Worm (Caenorhabditis elegans) whole organism, late embryonic: ENCODE results near the gene F46F5.7.
A peak's percentile ranks its signal among the peaks of the same experiment; 100 is the strongest.
"Not testable (repeated sequence)": the region's sequence is repeated elsewhere in the genome, so short reads cannot be mapped to it uniquely, and the experiment has no call there.

Experiments
- C38D4.7 ChIP-seq: fragments of 200-800 bp; sonication (Bioruptor generic); optimal IDR thresholded peaks from 2 replicates; lab custom pipeline; 2018; ENCODE audit warnings: mild to moderate bottlenecking, missing genetic modification characterization, moderate library complexity, missing compliant biosample characterization
- F13H6.1 ChIP-seq: sonication (generic microtip); optimal IDR thresholded peaks from 2 replicates; lab custom pipeline; 2016; ENCODE audit warnings: missing genetic modification characterization, missing compliant biosample characterization
- K09A11.1 ChIP-seq: sonication (generic microtip); optimal IDR thresholded peaks from 2 replicates; lab custom pipeline; 2017; ENCODE audit warnings: antibody characterized with exemption, mild to moderate bottlenecking, missing genetic modification characterization, missing compliant biosample characterization; ENCODE audit not compliant: insufficient read depth
- T23F11.4 ChIP-seq: fragments of 200-800 bp; sonication (Bioruptor generic); optimal IDR thresholded peaks from 2 replicates; lab custom pipeline; 2018; ENCODE audit warnings: mild to moderate bottlenecking, missing genetic modification characterization, missing compliant biosample characterization
- Y22D7AL.16 ChIP-seq: sonication (generic microtip); optimal IDR thresholded peaks from 2 replicates; lab custom pipeline; 2016; ENCODE audit warnings: missing genetic modification characterization, missing compliant biosample characterization
- ama-1 ChIP-seq: fragments of 150-350 bp; optimal IDR thresholded peaks from 2 replicates; lab custom pipeline; 2014
- ceh-18 ChIP-seq: sonication (generic microtip); optimal IDR thresholded peaks from 2 replicates; lab custom pipeline; 2016; ENCODE audit warnings: missing genetic modification characterization, missing compliant biosample characterization
- ceh-19 ChIP-seq: fragments of 200-800 bp; sonication (Bioruptor generic); optimal IDR thresholded peaks from 2 replicates; lab custom pipeline; 2018; ENCODE audit warnings: mild to moderate bottlenecking, missing genetic modification characterization, missing compliant biosample characterization
- ceh-30 ChIP-seq: fragments of 150-350 bp; optimal IDR thresholded peaks from 2 replicates; lab custom pipeline; 2014; ENCODE audit warnings: missing biosample characterization, missing genetic modification characterization
- ceh-34 ChIP-seq: sonication (generic microtip); optimal IDR thresholded peaks from 2 replicates; lab custom pipeline; 2016; ENCODE audit warnings: mild to moderate bottlenecking, missing genetic modification characterization, missing compliant biosample characterization
- ceh-48 ChIP-seq: sonication (generic microtip); optimal IDR thresholded peaks from 2 replicates; lab custom pipeline; 2016; ENCODE audit warnings: missing genetic modification characterization, inconsistent platforms, missing compliant biosample characterization
- che-1 ChIP-seq: sonication (generic microtip); optimal IDR thresholded peaks from 2 replicates; lab custom pipeline; 2016; ENCODE audit warnings: mild to moderate bottlenecking, missing genetic modification characterization, missing compliant biosample characterization
- dmd-4 ChIP-seq: sonication (generic microtip); optimal IDR thresholded peaks from 2 replicates; lab custom pipeline; 2016; ENCODE audit warnings: borderline replicate concordance, missing genetic modification characterization, missing compliant biosample characterization
- gmeb-2 ChIP-seq: sonication (generic microtip); optimal IDR thresholded peaks from 2 replicates; lab custom pipeline; 2016; ENCODE audit warnings: missing genetic modification characterization, inconsistent platforms, missing compliant biosample characterization
- hlh-30 ChIP-seq: sonication (generic microtip); optimal IDR thresholded peaks from 2 replicates; lab custom pipeline; 2017; ENCODE audit warnings: antibody characterized with exemption, missing genetic modification characterization, missing compliant biosample characterization; ENCODE audit not compliant: insufficient read depth
- hlh-6 ChIP-seq: sonication (generic microtip); optimal IDR thresholded peaks from 2 replicates; lab custom pipeline; 2016; ENCODE audit warnings: missing genotype, missing genetic modification characterization, missing compliant biosample characterization
- hlh-8 ChIP-seq: sonication (generic microtip); optimal IDR thresholded peaks from 2 replicates; lab custom pipeline; 2016; ENCODE audit warnings: missing genotype, missing genetic modification characterization, missing compliant biosample characterization
- lim-6 ChIP-seq: sonication (generic microtip); optimal IDR thresholded peaks from 2 replicates; lab custom pipeline; 2016; ENCODE audit warnings: missing genetic modification characterization, missing compliant biosample characterization
- nfya-1 ChIP-seq: sonication (generic microtip); optimal IDR thresholded peaks from 2 replicates; lab custom pipeline; 2017; ENCODE audit warnings: missing genetic modification characterization, mild to moderate bottlenecking, missing compliant biosample characterization, antibody characterized with exemption, moderate library complexity
- nhr-232 ChIP-seq: sonication (generic microtip); optimal IDR thresholded peaks from 2 replicates; lab custom pipeline; 2016; ENCODE audit warnings: missing genetic modification characterization, missing compliant biosample characterization
- pat-9 ChIP-seq: fragments of 200-800 bp; sonication (Bioruptor generic); optimal IDR thresholded peaks from 2 replicates; lab custom pipeline; 2018; ENCODE audit warnings: mild to moderate bottlenecking, missing genetic modification characterization, moderate library complexity, missing compliant biosample characterization
- pqm-1 ChIP-seq: sonication (generic microtip); optimal IDR thresholded peaks from 2 replicates; lab custom pipeline; 2016; ENCODE audit warnings: missing genetic modification characterization, missing compliant biosample characterization
- pros-1 ChIP-seq: fragments of 150-350 bp; optimal IDR thresholded peaks from 2 replicates; lab custom pipeline; 2014; ENCODE audit warnings: missing biosample characterization, missing genetic modification reagents, missing genetic modification characterization
- ref-2 ChIP-seq: sonication (generic microtip); optimal IDR thresholded peaks from 2 replicates; lab custom pipeline; 2016; ENCODE audit warnings: missing genetic modification characterization, missing compliant biosample characterization
- rnt-1 ChIP-seq: sonication (generic microtip); optimal IDR thresholded peaks from 2 replicates; lab custom pipeline; 2016; ENCODE audit warnings: missing genetic modification characterization, missing compliant biosample characterization
- sdc-2 ChIP-seq: sonication (generic microtip); optimal IDR thresholded peaks from 2 replicates; lab custom pipeline; 2016; ENCODE audit warnings: missing genotype, missing genetic modification characterization, missing compliant biosample characterization
- tbx-2 ChIP-seq: sonication (generic microtip); optimal IDR thresholded peaks from 2 replicates; lab custom pipeline; 2016; ENCODE audit warnings: missing genetic modification characterization, missing compliant biosample characterization
- tbx-7 ChIP-seq: sonication (generic microtip); optimal IDR thresholded peaks from 2 replicates; lab custom pipeline; 2016; ENCODE audit warnings: missing genotype, missing genetic modification characterization, missing compliant biosample characterization
- unc-55 ChIP-seq: sonication (generic microtip); optimal IDR thresholded peaks from 2 replicates; lab custom pipeline; 2017; ENCODE audit warnings: missing biosample characterization, missing genetic modification reagents, missing genetic modification characterization
- unc-86 ChIP-seq: sonication (generic microtip); optimal IDR thresholded peaks from 2 replicates; lab custom pipeline; 2016; ENCODE audit warnings: missing genetic modification characterization, missing compliant biosample characterization
- ztf-16 ChIP-seq: sonication (generic microtip); optimal IDR thresholded peaks from 2 replicates; lab custom pipeline; 2017; ENCODE audit warnings: missing genetic modification characterization, missing compliant biosample characterization

The F46F5.7 gene

DNA sequence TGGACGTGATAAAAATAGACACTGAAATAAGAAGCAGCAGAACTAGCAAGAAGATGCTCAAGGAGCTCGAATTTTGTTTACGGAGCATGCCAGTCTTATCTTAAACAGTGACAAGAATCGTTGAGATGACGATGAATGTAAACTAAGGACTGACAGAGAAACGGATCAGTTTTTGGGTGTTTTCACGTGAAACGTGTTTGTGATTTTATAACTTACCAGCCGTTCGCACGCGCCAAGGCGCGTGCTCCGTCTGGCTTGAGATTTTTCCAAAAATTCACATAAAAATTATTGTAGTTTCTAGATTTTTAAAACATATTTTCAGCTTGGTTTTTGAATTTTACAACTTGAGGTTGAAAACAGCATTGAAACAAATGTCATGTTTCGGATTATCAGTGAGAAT lies 30.1 kb upstream of the F46F5.7 start, which contains the start of gene F28A10.5:
Gene F28A10.5 (minus strand): TSS at position 101 of the 400 bp plus-strand sequence.
- not testable (repeated sequence) for TF ChIP-seq ceh-48, nhr-232, unc-86 (tag; lab: Kevin White, UChicago)

DNA sequence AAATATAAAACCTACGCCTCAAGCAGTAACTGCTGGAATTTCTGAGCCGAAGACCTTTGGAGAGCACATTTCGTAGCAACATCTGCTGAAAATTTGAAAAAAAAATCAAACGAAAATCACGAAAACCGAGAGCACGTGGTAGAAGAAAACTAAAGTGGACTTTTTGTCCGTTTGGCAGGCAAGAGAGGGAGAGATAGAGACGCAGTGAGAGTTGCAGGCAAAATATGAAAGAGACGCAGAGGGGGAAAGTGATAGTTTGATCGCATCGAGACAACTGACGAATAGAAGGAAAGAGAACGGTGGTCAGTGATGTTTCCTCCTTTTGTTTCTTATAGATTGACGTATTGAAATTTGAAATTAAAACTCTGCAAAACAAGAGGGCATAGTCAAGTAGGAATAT lies 28.1 kb upstream of the F46F5.7 start, which contains the start of the genes acdh-9 and F28A10.13:
Gene acdh-9 (minus strand): TSS at position 85 of the 400 bp plus-strand sequence.
Gene F28A10.13 (plus strand): TSS at position 294 of the 400 bp plus-strand sequence.
- TF ChIP-seq nfya-1 (tag; lab: Kevin White, UChicago): peak; percentile 43
- peak; percentile 35 for TF ChIP-seq hlh-30 (tag; lab: Kevin White, UChicago)
- TF ChIP-seq ceh-18: peak; percentile 10
- TF ChIP-seq unc-55: peak; percentile 81
- no peak for TF ChIP-seq F13H6.1 (tag; lab: Kevin White, UChicago)

DNA sequence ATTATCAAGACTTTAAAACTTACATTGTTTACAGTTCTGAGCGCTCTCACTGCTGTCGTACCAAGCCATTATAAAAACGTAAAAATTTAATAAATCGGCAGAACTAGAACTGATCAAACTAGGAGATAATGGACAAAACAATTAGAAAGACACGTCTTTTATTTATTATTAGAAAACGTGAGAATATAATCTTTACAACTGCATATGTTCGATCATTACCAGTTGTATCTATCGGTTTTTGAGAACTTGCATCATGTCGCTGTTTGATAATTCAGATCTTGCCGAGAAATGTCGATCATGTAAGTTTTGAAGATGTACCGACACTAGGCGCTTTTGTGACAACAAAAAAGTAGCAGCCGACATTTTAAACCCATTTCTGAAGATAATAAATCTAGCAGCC lies 25.2 kb upstream of the F46F5.7 start, which contains the start of gene F28A10.7:
Gene F28A10.7 (minus strand): TSS at position 101 of the 400 bp plus-strand sequence.
- TF ChIP-seq Y22D7AL.16 (tag; lab: Kevin White, UChicago): no peak
- TF ChIP-seq nfya-1 (tag; lab: Kevin White, UChicago): no peak

DNA sequence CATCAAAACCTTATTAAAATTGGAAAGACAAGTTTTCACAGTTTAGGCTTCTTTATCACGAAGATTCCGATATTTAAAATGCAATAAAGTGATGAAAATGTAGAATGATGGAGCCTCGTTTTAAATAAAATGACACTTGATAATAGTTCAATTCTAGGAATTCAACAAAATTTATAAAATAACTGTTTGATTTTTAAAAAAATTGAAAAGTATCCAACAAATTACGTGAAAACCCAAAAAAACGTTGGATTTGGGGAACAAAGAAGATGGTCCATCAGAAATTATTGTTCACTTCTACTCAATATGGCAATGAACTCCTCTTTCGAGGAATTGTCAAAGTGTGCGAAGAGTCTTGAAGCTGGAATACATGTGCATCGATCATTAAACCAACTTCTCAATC lies 23.6 kb upstream of the F46F5.7 start, which contains the start of gene F28A10.4:
Gene F28A10.4 (plus strand): TSS at position 301 of the 400 bp plus-strand sequence.
- TF ChIP-seq tbx-7: no peak

DNA sequence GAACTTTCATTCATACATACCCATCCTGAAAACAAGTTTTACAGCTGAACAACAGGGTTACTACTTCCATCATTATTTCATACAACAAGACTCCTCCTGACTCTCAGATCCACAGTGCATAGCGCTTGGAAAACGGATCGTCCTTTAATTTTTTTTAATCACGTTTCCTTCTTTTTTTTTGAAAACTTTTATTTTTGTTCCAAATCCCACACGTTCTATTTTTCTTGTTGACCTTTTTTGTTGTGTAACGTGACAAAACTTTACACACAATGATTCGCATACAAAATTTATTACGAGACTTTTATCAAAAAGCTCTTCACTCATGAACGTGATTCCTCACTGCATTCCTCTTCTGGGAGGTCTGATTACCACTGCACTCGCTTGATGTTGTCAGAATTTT lies 19.7 kb upstream of the F46F5.7 start, which contains the start of gene clc-33:
Gene clc-33 (plus strand): TSS at position 301 of the 400 bp plus-strand sequence.
- TF ChIP-seq hlh-6 (tag; lab: Kevin White, UChicago) (no peak), hlh-8 (no peak)

- TF ChIP-seq che-1 (no peak), ceh-34 (tag; lab: Kevin White, UChicago) (no peak), rnt-1 (no peak), tbx-2 (tag; lab: Kevin White, UChicago) (no peak), hlh-8 (no peak), ztf-16 (tag; lab: Kevin White, UChicago) (no peak)
Measured at ce11 chrII:838414-838813, 18.0 kb upstream of the F46F5.7 start, which contains the start of gene F28A10.8. Gene F28A10.8, minus strand, starts transcription at chrII:838514.

DNA sequence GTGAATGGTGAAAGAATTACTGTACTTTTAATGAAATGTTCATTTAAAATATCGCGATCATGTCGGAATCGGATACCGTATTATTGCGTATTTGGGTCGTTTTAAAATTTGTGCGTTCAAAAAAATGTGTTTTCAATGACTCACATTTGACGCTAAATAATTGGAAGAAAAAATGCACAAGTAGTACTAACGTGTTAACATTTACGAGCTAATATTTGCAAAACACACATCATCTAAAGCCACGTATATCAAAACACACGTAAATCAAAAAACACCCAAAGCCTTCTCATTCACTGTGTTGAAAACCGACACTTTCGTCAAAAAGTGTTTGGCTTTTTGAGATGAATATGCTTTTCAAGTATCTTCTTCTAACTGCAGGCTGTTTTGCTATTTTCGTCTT lies 5.1 kb upstream of the F46F5.7 start, which contains the start of gene F28A10.1:
Gene F28A10.1 (plus strand): TSS at position 301 of the 400 bp plus-strand sequence.
- TF ChIP-seq ref-2 (tag; lab: Kevin White, UChicago) (no peak), K09A11.1 (tag; lab: Kevin White, UChicago) (no peak), pqm-1 (no peak), ceh-18 (no peak), gmeb-2 (tag; lab: Kevin White, UChicago) (no peak), ceh-30 (tag; lab: Kevin White, UChicago) (no peak), dmd-4 (tag; lab: Kevin White, UChicago) (no peak), ceh-19 (GFP tag; lab: Kevin White, UChicago) (no peak), pros-1 (tag; lab: Kevin White, UChicago) (no peak), C38D4.7 (GFP tag; lab: Kevin White, UChicago) (no peak), pat-9 (tag; lab: Kevin White, UChicago) (no peak), rnt-1 (no peak), ama-1 (no peak), lim-6 (tag; lab: Kevin White, UChicago) (no peak), sdc-2 (tag; lab: Kevin White, UChicago) (no peak), unc-55 (no peak), Y22D7AL.16 (tag; lab: Kevin White, UChicago) (no peak), T23F11.4 (GFP tag; lab: Kevin White, UChicago) (no peak)
